Worm (Caenorhabditis elegans): Measurements from ENCODE around the gene srg-22.

Gene srg-22

ce11 chrII:3076915-3077314 lies 16.3 kb downstream of the srg-22 start, which contains the start of gene Y25C1A.8 (continued):
- peak; percentile 75; the same call in 1 of the 2 replicates for TF ChIP-seq D2030.7 (GFP tag; IDR thresholded peaks at IDR 0.05)
- TF ChIP-seq F37B4.10 (GFP tag; IDR thresholded peaks at IDR 0.05), result no peak
- TF ChIP-seq nfya-2 (GFP tag; IDR thresholded peaks at IDR 0.05), result no peak
- no peak for TF ChIP-seq F52B5.7 (tag; optimal IDR thresholded peaks at IDR 0.05)
- TF ChIP-seq B0035.1 (tag; optimal IDR thresholded peaks at IDR 0.05), result peak; percentile 40
- TF ChIP-seq madf-6 (GFP tag; IDR thresholded peaks at IDR 0.05), result peak; percentile 88
- TF ChIP-seq fkh-3 (tag; optimal IDR thresholded peaks at IDR 0.05), result no peak
- TF ChIP-seq C17E4.6 (GFP tag; IDR thresholded peaks at IDR 0.05), result no peak; the same call in 1 of the 2 replicates
- no peak for TF ChIP-seq lin-26 (GFP tag; IDR thresholded peaks at IDR 0.05)
- peak; percentile 63; the same call in 1 of the 2 replicates for TF ChIP-seq ceh-91 (GFP tag; IDR thresholded peaks at IDR 0.05)
- no peak for TF ChIP-seq somi-1 (GFP tag; optimal IDR thresholded peaks at IDR 0.05)
- peak; percentile 92 for TF ChIP-seq F23B12.7 (tag; optimal IDR thresholded peaks at IDR 0.05; ENCODE audit: insufficient read depth)
- no peak for TF ChIP-seq bed-2 (GFP tag; IDR thresholded peaks at IDR 0.05)
- TF ChIP-seq F55B11.4 (tag; optimal IDR thresholded peaks at IDR 0.05; ENCODE audit: borderline replicate concordance, insufficient read depth), result no peak
- peak; percentile 86 for TF ChIP-seq cebp-1 (GFP tag; IDR thresholded peaks at IDR 0.05)
- TF ChIP-seq cebp-1 (tag; optimal IDR thresholded peaks at IDR 0.05), result peak; percentile 95
- peak; percentile 63 for TF ChIP-seq snpc-4 (GFP tag; optimal IDR thresholded peaks at IDR 0.05)
- peak in 3 of 4 experiments; percentile 71 to 73 (median 73) for TF ChIP-seq snpc-4 (tag; optimal IDR thresholded peaks at IDR 0.05)
- peak; percentile 51 for TF ChIP-seq efl-1 (GFP tag; optimal IDR thresholded peaks at IDR 0.05)
- TF ChIP-seq B0336.3 (GFP tag; IDR thresholded peaks at IDR 0.05), result peak; percentile 96
- TF ChIP-seq lin-54 (GFP tag; optimal IDR thresholded peaks at IDR 0.05), result peak; percentile 90
- peak; percentile 59 for TF ChIP-seq snpc-3.4 (tag; optimal IDR thresholded peaks at IDR 0.05)
- peak; percentile 62 for TF ChIP-seq athp-1 (tag; optimal IDR thresholded peaks at IDR 0.05)
- peak; percentile 97 for TF ChIP-seq lsl-1 (GFP tag; optimal IDR thresholded peaks at IDR 0.05)
- peak; percentile 100 for TF ChIP-seq F33H1.4 (GFP tag; IDR thresholded peaks at IDR 0.05)
- peak; percentile 97 to 98 for TF ChIP-seq let-607 (tag; optimal IDR thresholded peaks at IDR 0.05)
- peak; percentile 91 for TF ChIP-seq repo-1 (tag; optimal IDR thresholded peaks at IDR 0.05)

ce11 chrII:3071012-3071749 lies 22.1 kb downstream of the srg-22 start, which contains the start of gene Y25C1A.7:
TSS of gene Y25C1A.7 (minus strand) at chrII:3071062.
- TF ChIP-seq fkh-3 (tag; optimal IDR thresholded peaks at IDR 0.05) (no peak), T26A5.8 (tag; optimal IDR thresholded peaks at IDR 0.05) (no peak), mxl-1 (tag; optimal IDR thresholded peaks at IDR 0.05) (no peak), ztf-18 (tag; optimal IDR thresholded peaks at IDR 0.05) (no peak), let-607 (tag; optimal IDR thresholded peaks at IDR 0.05) (peak; percentile 78 to 92), ets-4 (GFP tag; optimal IDR thresholded peaks at IDR 0.05) (no peak)

- TF ChIP-seq K12H6.12 (tag; optimal IDR thresholded peaks at IDR 0.05) (no peak), nfyb-1 (GFP tag; IDR thresholded peaks at IDR 0.05) (no peak), ztf-25 (GFP tag; IDR thresholded peaks at IDR 0.05) (no peak), mxl-1 (tag; optimal IDR thresholded peaks at IDR 0.05) (no peak), mcd-1 (GFP tag; IDR thresholded peaks at IDR 0.05) (no peak), ztf-28 (GFP tag; IDR thresholded peaks at IDR 0.05) (no peak), akir-1 (GFP tag; optimal IDR thresholded peaks at IDR 0.05) (no peak), nhr-27 (tag; optimal IDR thresholded peaks at IDR 0.05) (no peak), F39B2.1 (GFP tag; IDR thresholded peaks at IDR 0.05) (no peak), madf-3 (GFP tag; IDR thresholded peaks at IDR 0.05) (no peak), let-607 (tag; optimal IDR thresholded peaks at IDR 0.05) (no peak), hmg-20 (GFP tag; IDR thresholded peaks at IDR 0.05) (no peak), Y67H2A.10 (GFP tag; conservative IDR thresholded peaks at IDR 0.05) (no peak), egl-18 (GFP tag; IDR thresholded peaks at IDR 0.05) (no peak)
Observed at ce11 chrII:3070182-3070581, 23.1 kb downstream of the srg-22 start.
